Worm (Caenorhabditis elegans) whole organism, L3 larva: ENCODE data around the gene irg-2.

ENCODE experiments used
- R02D3.7 ChIP-seq: fragments of 150-350 bp; optimal IDR thresholded peaks from 2 replicates; lab custom pipeline; 2014; ENCODE audit warnings: missing biosample characterization, missing genetic modification characterization
- ZK546.5 ChIP-seq: sonication (generic microtip); optimal IDR thresholded peaks from 2 replicates; lab custom pipeline; 2017; ENCODE audit warnings: missing biosample characterization, missing genetic modification characterization
- aly-2 ChIP-seq: fragments of 150-350 bp; optimal IDR thresholded peaks from 2 replicates; lab custom pipeline; 2014; ENCODE audit warnings: missing biosample characterization, missing genetic modification characterization
- ama-1 ChIP-seq: fragments of 150-350 bp; optimal IDR thresholded peaks from 2 replicates; lab custom pipeline; 2018
- daf-12 ChIP-seq: fragments of 150-350 bp; optimal IDR thresholded peaks from 2 replicates; lab custom pipeline; 2014; ENCODE audit warnings: missing biosample characterization, missing genetic modification reagents, missing genetic modification characterization
- egl-27 ChIP-seq: sonication (generic microtip); optimal IDR thresholded peaks from 4 replicates; lab custom pipeline; 2017; ENCODE audit warnings: missing biosample characterization, missing genetic modification reagents, missing genetic modification characterization
- elt-3 ChIP-seq, 3 experiments: fragments of 150-350 bp in 1 of 3; sonication (generic microtip) in 2 of 3; optimal IDR thresholded peaks; 2 replicates in 2 of 3; 4 replicates in 1 of 3; lab custom pipeline; 2014 to 2017; ENCODE audit warnings: missing biosample characterization in 3 of 3, missing genetic modification characterization in 3 of 3
- lin-15B ChIP-seq: fragments of 150-350 bp; optimal IDR thresholded peaks from 2 replicates; lab custom pipeline; 2014; ENCODE audit warnings: missing biosample characterization, missing genetic modification characterization
- nhr-12 ChIP-seq: fragments of 150-350 bp; optimal IDR thresholded peaks from 2 replicates; lab custom pipeline; 2014; ENCODE audit warnings: missing biosample characterization, missing genetic modification characterization
- nhr-76 ChIP-seq: fragments of 150-350 bp; sonication (generic microtip); optimal IDR thresholded peaks from 5 replicates; lab custom pipeline; 2014; ENCODE audit warnings: missing biosample characterization, missing genetic modification characterization
- nhr-77 ChIP-seq: fragments of 150-350 bp; optimal IDR thresholded peaks from 2 replicates; lab custom pipeline; 2014; ENCODE audit warnings: missing biosample characterization, missing genetic modification characterization
- unc-39 ChIP-seq: sonication (generic microtip); optimal IDR thresholded peaks from 4 replicates; lab custom pipeline; 2017; ENCODE audit warnings: missing biosample characterization, missing genetic modification characterization
- unc-62 ChIP-seq: fragments of 150-350 bp; sonication (generic microtip); optimal IDR thresholded peaks from 4 replicates; lab custom pipeline; 2014; ENCODE audit warnings: missing biosample characterization, missing genetic modification reagents, missing genetic modification characterization
- ztf-11 ChIP-seq: fragments of 150-350 bp; optimal IDR thresholded peaks from 2 replicates; lab custom pipeline; 2014; ENCODE audit warnings: missing biosample characterization, missing genetic modification characterization

ce11 chrV:4029627-4030026 lies 12.4 kb upstream of the irg-2 start:
- TF ChIP-seq ZK546.5 (tag; lab: Kevin White, UChicago) (no peak), nhr-76 (tag; lab: Kevin White, UChicago) (no peak), elt-3 (tag; optimal IDR thresholded peaks at IDR 0.05; lab: Kevin White, UChicago) (no peak), ama-1 (lab: Kevin White, UChicago) (no peak), lin-15B (tag; lab: Kevin White, UChicago) (no peak), daf-12 (no peak), ztf-11 (no peak), nhr-77 (tag; lab: Kevin White, UChicago) (no peak), nhr-12 (tag; lab: Kevin White, UChicago) (no peak), egl-27 (tag; lab: Kevin White, UChicago) (no peak), aly-2 (tag; lab: Kevin White, UChicago) (no peak), unc-62 (no peak), unc-39 (tag; lab: Kevin White, UChicago) (no peak), R02D3.7 (tag; lab: Kevin White, UChicago) (no peak)
